Worm (Caenorhabditis elegans): ENCODE data around the gene F37C4.6.

The F37C4.6 gene

DNA sequence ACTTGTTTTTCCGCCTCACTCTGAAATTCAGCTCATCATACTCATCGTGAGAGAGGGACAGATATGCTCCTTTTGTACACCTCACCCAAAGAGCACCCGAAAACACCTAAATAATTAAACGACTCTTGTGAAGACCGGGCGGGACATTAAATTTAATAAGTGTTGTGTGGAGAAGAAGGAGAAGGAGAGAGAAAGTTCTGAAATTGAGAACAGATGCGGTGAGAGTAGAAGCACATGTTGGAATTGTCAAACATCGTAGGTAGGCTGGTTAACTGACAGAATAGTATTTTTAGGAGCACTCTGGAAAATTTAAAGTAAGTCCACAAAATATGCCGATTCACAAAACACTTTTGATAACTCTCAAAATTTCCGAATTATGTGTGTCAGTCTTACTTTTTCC lies 24.6 kb downstream of the F37C4.6 start:
- TF ChIP-seq nhr-11 (tag; optimal IDR thresholded peaks at IDR 0.05): no peak
- TF ChIP-seq zip-5 (tag; optimal IDR thresholded peaks at IDR 0.05): no peak
- TF ChIP-seq nfya-1 (tag; optimal IDR thresholded peaks at IDR 0.05): no peak
- no peak for TF ChIP-seq ceh-6 (GFP tag; optimal IDR thresholded peaks at IDR 0.05)
- no peak for TF ChIP-seq ceh-48 (tag; optimal IDR thresholded peaks at IDR 0.05)
- TF ChIP-seq hlh-6 (tag; optimal IDR thresholded peaks at IDR 0.05): no peak
- no peak for TF ChIP-seq elt-2 (tag; optimal IDR thresholded peaks at IDR 0.05)
- TF ChIP-seq hlh-15 (tag; optimal IDR thresholded peaks at IDR 0.05): no peak
- TF ChIP-seq gmeb-2 (tag; optimal IDR thresholded peaks at IDR 0.05): no peak

DNA sequence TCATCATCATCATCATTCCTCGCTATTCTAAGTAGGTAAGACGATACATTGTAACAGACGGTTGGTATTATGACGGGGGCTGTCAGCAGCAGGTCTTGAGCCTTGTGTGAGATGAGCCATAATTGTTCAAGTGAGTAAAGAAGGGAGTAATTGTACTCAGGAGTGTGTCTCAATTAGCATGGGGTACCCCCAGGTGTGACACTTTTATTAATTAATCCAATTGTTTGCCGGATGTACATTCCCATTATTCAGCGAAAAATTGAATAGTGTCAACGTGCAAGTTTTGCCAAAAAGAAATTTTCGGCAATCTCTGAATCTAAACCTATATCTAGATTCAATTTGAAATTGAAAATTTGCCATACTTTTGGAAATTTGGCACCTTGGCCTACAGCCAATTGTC lies 29.1 kb downstream of the F37C4.6 start:
- TF ChIP-seq ceh-14 (tag; optimal IDR thresholded peaks at IDR 0.05) (no peak), K02D7.2 (tag; optimal IDR thresholded peaks at IDR 0.05) (no peak), Y22D7AL.16 (tag; optimal IDR thresholded peaks at IDR 0.05) (no peak), syd-9 (tag; optimal IDR thresholded peaks at IDR 0.05) (no peak), ceh-18 (tag; optimal IDR thresholded peaks at IDR 0.05) (no peak), pha-2 (tag; optimal IDR thresholded peaks at IDR 0.05) (no peak)

DNA sequence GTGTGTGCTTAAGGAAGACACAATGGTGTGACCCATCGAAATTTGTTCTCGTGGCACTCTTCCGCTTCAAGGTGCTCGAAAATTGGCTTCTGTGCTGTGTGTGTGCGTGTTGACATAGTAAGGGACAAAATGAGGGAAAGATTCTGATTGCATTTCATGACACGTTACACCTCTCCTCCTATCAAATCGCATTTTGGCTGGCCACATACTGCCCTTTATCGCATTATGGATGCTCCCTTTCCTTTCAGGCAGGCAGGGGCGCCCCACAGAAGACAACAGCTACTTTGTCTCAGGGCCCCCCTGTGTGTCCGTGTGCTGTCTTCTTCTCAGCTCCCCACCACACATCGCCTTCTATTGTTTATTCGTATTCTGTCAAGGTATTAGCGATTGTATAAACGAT lies 30.6 kb downstream of the F37C4.6 start:
- TF ChIP-seq lin-11 (tag; optimal IDR thresholded peaks at IDR 0.05): no peak
- TF ChIP-seq K09A11.1 (tag; optimal IDR thresholded peaks at IDR 0.05; ENCODE audit: insufficient read depth): no peak
- TF ChIP-seq unc-42 (tag; optimal IDR thresholded peaks at IDR 0.05): peak; percentile 91
- no peak for TF ChIP-seq pat-9 (tag; optimal IDR thresholded peaks at IDR 0.05)
- no peak for TF ChIP-seq npax-4 (tag; optimal IDR thresholded peaks at IDR 0.05)
- TF ChIP-seq hlh-30 (tag; optimal IDR thresholded peaks at IDR 0.05; ENCODE audit: insufficient read depth): no peak
- peak; percentile 1 for TF ChIP-seq ceh-34 (tag; optimal IDR thresholded peaks at IDR 0.05)
- TF ChIP-seq hlh-8 (tag; optimal IDR thresholded peaks at IDR 0.05): no peak
- peak; percentile 12 for TF ChIP-seq elt-4 (tag; optimal IDR thresholded peaks at IDR 0.05)

DNA sequence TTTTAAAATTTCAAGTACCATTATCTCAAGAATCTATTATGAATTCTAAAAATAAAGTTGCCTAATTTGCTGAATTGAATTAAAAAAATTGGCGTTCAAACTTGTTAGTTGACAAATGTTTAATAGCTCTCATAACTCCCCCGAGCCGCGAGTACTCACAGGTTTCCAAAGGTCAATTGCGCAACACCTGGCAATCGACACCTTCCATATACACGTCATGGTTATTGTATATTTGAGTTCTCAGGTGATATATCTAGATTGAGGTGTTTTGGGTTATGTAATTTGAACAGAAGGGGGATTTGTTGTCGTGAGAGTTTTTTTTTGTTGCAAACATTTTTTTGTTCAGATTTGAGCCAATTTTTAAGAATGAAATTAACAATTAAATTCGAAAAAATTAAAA lies 33.5 kb downstream of the F37C4.6 start:
- TF ChIP-seq ceh-31 (tag; optimal IDR thresholded peaks at IDR 0.05) (no peak), ceh-14 (tag; optimal IDR thresholded peaks at IDR 0.05) (no peak), zip-5 (tag; optimal IDR thresholded peaks at IDR 0.05) (no peak), npax-4 (tag; optimal IDR thresholded peaks at IDR 0.05) (no peak), mec-3 (tag; optimal IDR thresholded peaks at IDR 0.05; ENCODE audit: borderline replicate concordance) (no peak), T23F11.4 (GFP tag; optimal IDR thresholded peaks at IDR 0.05) (no peak), rnt-1 (tag; optimal IDR thresholded peaks at IDR 0.05) (no peak), dve-1 (tag; optimal IDR thresholded peaks at IDR 0.05) (no peak), ceh-24 (tag; optimal IDR thresholded peaks at IDR 0.05) (no peak), eyg-1 (tag; optimal IDR thresholded peaks at IDR 0.05) (no peak), fkh-10 (GFP tag; optimal IDR thresholded peaks at IDR 0.05) (no peak)

DNA sequence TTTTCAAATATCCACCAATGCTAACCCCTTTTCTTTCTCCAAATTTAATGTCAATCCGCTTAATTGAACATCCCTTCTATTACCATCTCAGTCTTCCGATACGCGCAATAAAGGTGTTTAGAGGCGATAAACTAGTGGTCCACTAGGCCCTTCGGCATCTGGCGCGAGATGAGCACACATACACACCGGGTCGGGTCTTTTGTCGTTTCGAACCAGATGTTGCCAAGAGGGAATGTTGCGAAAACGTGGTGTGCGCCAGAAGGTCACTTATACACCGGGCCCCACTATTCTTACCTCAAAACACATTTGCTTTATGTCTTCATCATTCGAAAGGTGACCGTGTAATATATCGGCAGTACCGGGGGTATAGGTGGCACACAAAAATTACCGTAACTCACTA lies 34.1 kb downstream of the F37C4.6 start:
- TF ChIP-seq hlh-8 (tag; optimal IDR thresholded peaks at IDR 0.05) (peak; percentile 81), sox-4 (tag; optimal IDR thresholded peaks at IDR 0.05) (no peak)

DNA sequence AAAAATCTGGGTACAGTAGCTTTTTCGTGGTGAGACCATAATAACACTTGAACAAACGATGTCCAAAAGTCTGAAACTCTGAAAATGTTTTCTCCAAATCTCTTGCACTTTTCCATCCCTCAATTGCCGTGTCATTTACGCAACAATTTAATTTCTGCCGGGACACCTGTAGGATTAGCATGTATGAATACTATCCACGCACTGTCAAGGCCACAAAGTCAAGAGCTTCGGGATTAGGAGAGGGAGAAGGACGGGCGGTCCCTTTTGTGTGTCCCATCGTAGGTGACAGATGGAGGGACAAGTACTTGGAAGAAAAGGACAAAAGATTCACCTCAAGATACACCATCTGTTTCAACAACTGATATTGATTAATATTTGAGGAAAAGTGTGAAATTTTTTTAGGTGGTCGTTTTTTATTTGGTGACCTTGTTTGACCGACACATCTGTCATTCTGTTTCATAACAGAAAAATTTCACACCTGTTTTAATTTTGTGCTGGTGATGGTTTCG lies 35.1 kb downstream of the F37C4.6 start:
- no peak for TF ChIP-seq sox-4 (tag; optimal IDR thresholded peaks at IDR 0.05)
- no peak for TF ChIP-seq nhr-232 (tag; optimal IDR thresholded peaks at IDR 0.05)
- no peak for TF ChIP-seq hlh-15 (tag; optimal IDR thresholded peaks at IDR 0.05)
- no peak for TF ChIP-seq C08G9.2 (tag; optimal IDR thresholded peaks at IDR 0.05)
- TF ChIP-seq syd-9 (tag; optimal IDR thresholded peaks at IDR 0.05): no peak
- no peak for TF ChIP-seq pat-9 (tag; optimal IDR thresholded peaks at IDR 0.05)
- no peak for TF ChIP-seq K02D7.2 (tag; optimal IDR thresholded peaks at IDR 0.05)
- no peak for TF ChIP-seq tbx-7 (tag; optimal IDR thresholded peaks at IDR 0.05)
- no peak for TF ChIP-seq mec-3 (tag; optimal IDR thresholded peaks at IDR 0.05; ENCODE audit: borderline replicate concordance)
- no peak for TF ChIP-seq eyg-1 (tag; optimal IDR thresholded peaks at IDR 0.05)
- no peak for TF ChIP-seq pha-2 (tag; optimal IDR thresholded peaks at IDR 0.05)
- no peak for TF ChIP-seq ceh-34 (tag; optimal IDR thresholded peaks at IDR 0.05)
- TF ChIP-seq fkh-10 (GFP tag; optimal IDR thresholded peaks at IDR 0.05): no peak
- TF ChIP-seq K09A11.1 (tag; optimal IDR thresholded peaks at IDR 0.05; ENCODE audit: insufficient read depth): no peak
- TF ChIP-seq ceh-45 (GFP tag; IDR thresholded peaks at IDR 0.05): no peak
- no peak for TF ChIP-seq ttx-3 (tag; optimal IDR thresholded peaks at IDR 0.05)
- no peak for TF ChIP-seq hlh-30 (tag; optimal IDR thresholded peaks at IDR 0.05; ENCODE audit: insufficient read depth)
- TF ChIP-seq ceh-24 (tag; optimal IDR thresholded peaks at IDR 0.05): no peak
- TF ChIP-seq hlh-13 (GFP tag; optimal IDR thresholded peaks at IDR 0.05): no peak
- TF ChIP-seq ceh-9 (tag; optimal IDR thresholded peaks at IDR 0.05): no peak
